Worm (Caenorhabditis elegans) whole organism, mixed stage, embryonic: ENCODE data around the gene F10E9.12.

Experiments used
- ceh-39 ChIP-seq: fragments of 150-350 bp; optimal IDR thresholded peaks from 2 replicates; lab custom pipeline; 2014; ENCODE audit warnings: missing biosample characterization, missing genetic modification characterization
- ces-1 ChIP-seq: fragments of 150-350 bp; optimal IDR thresholded peaks from 2 replicates; lab custom pipeline; 2014; ENCODE audit warnings: missing biosample characterization, missing genetic modification reagents, missing genetic modification characterization
- hlh-1 ChIP-seq: fragments of 150-350 bp; optimal IDR thresholded peaks from 2 replicates; lab custom pipeline; 2014; ENCODE audit warnings: missing biosample characterization, missing genetic modification reagents, missing genetic modification characterization
- lin-32 ChIP-seq: fragments of 200-800 bp; sonication (Bioruptor generic); optimal IDR thresholded peaks from 2 replicates; lab custom pipeline; 2018; ENCODE audit warnings: mild to moderate bottlenecking, missing genetic modification characterization, missing compliant biosample characterization
- mab-5 ChIP-seq: fragments of 150-350 bp; optimal IDR thresholded peaks from 2 replicates; lab custom pipeline; 2014; ENCODE audit warnings: missing biosample characterization, missing genetic modification characterization
- mep-1 ChIP-seq: fragments of 150-350 bp; optimal IDR thresholded peaks from 2 replicates; lab custom pipeline; 2017; ENCODE audit warnings: missing biosample characterization, missing genetic modification reagents, missing genetic modification characterization, inconsistent platforms
- nhr-12 ChIP-seq: fragments of 150-350 bp; optimal IDR thresholded peaks from 2 replicates; lab custom pipeline; 2014; ENCODE audit warnings: missing biosample characterization, missing genetic modification characterization
- nhr-237 ChIP-seq: fragments of 150-350 bp; optimal IDR thresholded peaks from 2 replicates; lab custom pipeline; 2014; ENCODE audit warnings: missing biosample characterization, missing genetic modification characterization
- nhr-28 ChIP-seq: fragments of 150-350 bp; optimal IDR thresholded peaks from 2 replicates; lab custom pipeline; 2014; ENCODE audit warnings: missing biosample characterization, missing genetic modification characterization
- sem-2 ChIP-seq: fragments of 200-800 bp; sonication (Bioruptor generic); optimal IDR thresholded peaks from 2 replicates; lab custom pipeline; 2018; ENCODE audit warnings: mild to moderate bottlenecking, missing genetic modification characterization, missing compliant biosample characterization
- snpc-4 ChIP-seq: fragments of 150-350 bp; optimal IDR thresholded peaks from 2 replicates; lab custom pipeline; 2014; ENCODE audit warnings: missing biosample characterization, missing genetic modification characterization
- unc-39 ChIP-seq: fragments of 150-350 bp; optimal IDR thresholded peaks from 2 replicates; lab custom pipeline; 2014; ENCODE audit warnings: missing biosample characterization, missing genetic modification characterization
- unc-62 ChIP-seq: fragments of 150-350 bp; optimal IDR thresholded peaks from 2 replicates; lab custom pipeline; 2014; ENCODE audit warnings: missing biosample characterization, missing genetic modification reagents, missing genetic modification characterization
- ztf-11 ChIP-seq: fragments of 150-350 bp; optimal IDR thresholded peaks from 2 replicates; lab custom pipeline; 2014; ENCODE audit warnings: missing biosample characterization, missing genetic modification characterization

ce11 chrIII:8370846-8371257 lies 46.5 kb downstream of the F10E9.12 start:
- no peak for TF ChIP-seq nhr-237 (tag; lab: Kevin White, UChicago)
- TF ChIP-seq snpc-4 (tag; lab: Kevin White, UChicago) = no peak
- TF ChIP-seq mab-5 (tag; lab: Kevin White, UChicago) = no peak
- no peak for TF ChIP-seq unc-39 (tag; lab: Kevin White, UChicago)
- no peak for TF ChIP-seq unc-62
- no peak for TF ChIP-seq nhr-28
- no peak for TF ChIP-seq sem-2
- no peak for TF ChIP-seq ceh-39
- TF ChIP-seq mep-1 (tag; lab: Kevin White, UChicago) = no peak
- TF ChIP-seq hlh-1 (tag; lab: Kevin White, UChicago) = no peak
- no peak for TF ChIP-seq nhr-12
- no peak for TF ChIP-seq ztf-11 (tag; lab: Kevin White, UChicago)
- TF ChIP-seq ces-1 = no peak
- TF ChIP-seq lin-32 (GFP tag; lab: Kevin White, UChicago) = no peak
